Worm (Caenorhabditis elegans): ENCODE measurements around the gene nlp-53.

Gene nlp-53

DNA sequence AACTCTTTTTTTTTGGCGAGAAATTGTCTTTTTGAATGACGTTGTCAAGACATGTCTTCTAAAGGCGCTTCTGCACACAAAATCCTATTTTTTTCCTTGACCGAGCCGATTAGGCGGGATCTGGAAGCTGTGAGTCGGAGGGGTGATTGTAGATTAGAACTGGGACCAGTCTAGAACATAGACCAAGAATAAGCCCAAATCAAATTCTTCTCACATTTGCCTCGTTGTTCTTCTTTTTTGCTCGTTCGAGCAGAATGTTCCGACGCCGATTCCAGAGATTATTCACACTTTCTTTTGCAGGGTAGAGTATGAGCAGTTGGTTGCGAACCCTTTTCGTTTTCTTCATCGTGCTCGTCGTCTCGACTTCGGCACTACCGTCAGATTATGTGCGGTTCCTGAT lies at the start of gene nlp-53:
Gene nlp-53 (plus strand): TSS at position 301 of the 400 bp plus-strand sequence.
- TF ChIP-seq F52B5.7 (tag; optimal IDR thresholded peaks at IDR 0.05), result no peak
- no peak for TF ChIP-seq aptf-2 (GFP tag; conservative IDR thresholded peaks at IDR 0.05)
- no peak for TF ChIP-seq ama-1 (optimal IDR thresholded peaks at IDR 0.05)
- TF ChIP-seq ama-1 (GFP tag; optimal IDR thresholded peaks at IDR 0.05), result no peak
- no peak for TF ChIP-seq F39B2.1 (GFP tag; IDR thresholded peaks at IDR 0.05)
- no peak for TF ChIP-seq bed-1 (GFP tag; IDR thresholded peaks at IDR 0.05)
- no peak for TF ChIP-seq ztf-3 (GFP tag; optimal IDR thresholded peaks at IDR 0.05)
- no peak for TF ChIP-seq gei-17 (GFP tag; optimal IDR thresholded peaks at IDR 0.05)
- no peak for TF ChIP-seq nhr-179 (tag; optimal IDR thresholded peaks at IDR 0.05)
- no peak for TF ChIP-seq madf-8 (GFP tag; conservative IDR thresholded peaks at IDR 0.05)
- TF ChIP-seq tbx-9 (tag; optimal IDR thresholded peaks at IDR 0.05; ENCODE audit: borderline replicate concordance), result no peak
- TF ChIP-seq ets-4 (GFP tag; optimal IDR thresholded peaks at IDR 0.05), result no peak
- TF ChIP-seq madf-10 (tag; optimal IDR thresholded peaks at IDR 0.05), result no peak
- TF ChIP-seq nhr-120 (GFP tag; IDR thresholded peaks at IDR 0.05), result no peak
- TF ChIP-seq hlh-12 (tag; optimal IDR thresholded peaks at IDR 0.05), result no peak

DNA sequence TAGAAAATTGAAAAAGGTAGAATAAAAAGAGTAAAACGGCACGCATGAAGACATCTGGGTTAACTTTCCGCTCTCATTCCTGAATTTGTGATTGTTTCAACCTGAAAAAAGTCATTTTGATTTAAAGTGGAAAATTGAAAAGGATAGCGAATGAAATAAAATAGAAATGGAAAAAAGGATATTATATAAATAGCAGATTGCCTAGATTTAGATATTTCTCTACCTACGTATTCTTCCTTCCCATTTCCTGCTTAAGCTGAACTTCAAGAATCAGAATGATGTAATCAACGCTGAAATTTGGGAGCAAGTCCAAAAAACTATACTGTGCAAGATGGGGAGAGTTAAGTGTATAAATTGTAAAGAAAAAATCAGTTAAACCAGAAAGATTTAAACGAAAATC lies 48.8 kb upstream of the nlp-53 start, which contains the start of gene R01E6.7:
Gene R01E6.7 (minus strand): TSS at position 101 of the 400 bp plus-strand sequence.
- TF ChIP-seq ceh-27 (GFP tag; optimal IDR thresholded peaks at IDR 0.05) (no peak), hrde-1 (tag; optimal IDR thresholded peaks at IDR 0.05; ENCODE audit: borderline replicate concordance) (no peak), ztf-22 (GFP tag; optimal IDR thresholded peaks at IDR 0.05) (no peak), hsf-1 (GFP tag; IDR thresholded peaks at IDR 0.05) (no peak), B0261.1 (tag; optimal IDR thresholded peaks at IDR 0.05) (no peak), him-1 (tag; optimal IDR thresholded peaks at IDR 0.05) (no peak), ZK185.1 (tag; optimal IDR thresholded peaks at IDR 0.05; ENCODE audit: poor library complexity, severe bottlenecking) (no peak), mcd-1 (GFP tag; IDR thresholded peaks at IDR 0.05) (no peak), zfh-2 (GFP tag; conservative IDR thresholded peaks at IDR 0.05) (no peak), B0019.2 (GFP tag; conservative IDR thresholded peaks at IDR 0.05) (no peak)

DNA sequence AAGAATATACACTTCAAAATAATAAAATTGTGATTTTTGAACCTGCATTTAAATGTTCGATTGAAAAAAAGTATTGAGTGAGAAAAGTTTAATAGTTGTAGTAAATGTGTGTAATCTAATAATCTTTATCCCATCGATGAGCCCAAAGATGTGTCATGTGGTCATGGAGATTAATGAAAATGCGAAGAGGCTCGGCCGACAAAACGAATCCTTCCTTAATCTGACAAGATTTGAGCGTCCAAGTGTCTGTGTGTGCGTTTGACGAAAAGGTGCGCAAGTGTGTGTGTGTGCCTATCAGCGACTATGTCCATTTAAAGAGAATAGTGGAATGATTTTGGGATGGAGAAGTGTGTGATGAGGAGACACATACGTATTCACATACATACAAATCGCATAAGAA lies 44.6 kb upstream of the nlp-53 start:
- TF ChIP-seq ceh-100 (GFP tag; IDR thresholded peaks at IDR 0.05) (no peak), gei-17 (GFP tag; optimal IDR thresholded peaks at IDR 0.05) (no peak), rpc-1 (optimal IDR thresholded peaks at IDR 0.05) (no peak), rpc-1 (tag; optimal IDR thresholded peaks at IDR 0.05) (no peak), pha-4 (tag; optimal IDR thresholded peaks at IDR 0.05) (no peak), ets-4 (GFP tag; optimal IDR thresholded peaks at IDR 0.05) (no peak), lin-26 (GFP tag; IDR thresholded peaks at IDR 0.05) (no peak)

DNA sequence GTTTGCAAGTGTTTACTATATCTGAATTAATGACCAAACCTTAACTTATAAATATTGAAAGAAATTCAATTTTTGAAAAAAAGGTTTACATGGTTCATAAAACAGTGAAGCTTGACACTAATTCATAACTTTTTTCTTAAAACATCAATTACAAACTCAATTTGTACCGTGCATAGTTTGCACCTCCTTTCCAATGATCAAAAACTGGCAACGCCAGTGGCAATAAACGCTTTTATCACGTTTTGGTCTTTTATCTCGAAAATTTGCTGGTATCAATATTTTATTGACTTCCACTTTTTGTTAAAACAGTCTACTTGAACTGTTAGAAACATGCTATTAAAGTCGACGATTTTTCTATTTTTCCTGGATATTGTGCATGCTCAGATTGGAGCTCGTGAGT lies 40.2 kb upstream of the nlp-53 start, which contains the start of gene F54B11.11:
Gene F54B11.11 (plus strand): TSS at position 301 of the 400 bp plus-strand sequence.
- TF ChIP-seq nhr-80 (tag; optimal IDR thresholded peaks at IDR 0.05) (peak; percentile 45), ceh-91 (GFP tag; IDR thresholded peaks at IDR 0.05) (no peak)

DNA sequence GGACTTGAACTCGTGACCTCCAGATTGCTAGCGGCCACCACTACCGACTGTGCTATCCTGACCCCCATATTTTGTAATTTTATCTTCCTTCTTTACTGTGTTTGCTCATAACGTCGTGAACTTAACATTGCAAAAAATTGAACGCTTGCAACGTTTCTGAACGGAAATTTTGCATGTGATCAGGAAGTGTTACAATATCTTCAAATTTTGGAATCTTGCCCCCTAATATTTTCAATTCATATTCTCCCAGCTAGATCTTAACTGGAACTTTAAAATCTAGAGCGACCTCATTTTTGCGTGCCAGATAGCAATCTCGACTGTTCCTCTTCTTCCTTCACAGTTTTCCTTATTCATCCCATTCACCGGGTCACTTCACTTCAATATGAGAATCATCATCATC lies 36.9 kb upstream of the nlp-53 start, which contains the start of gene F54B11.10:
Gene F54B11.10 (plus strand): TSS at position 301 of the 400 bp plus-strand sequence.
- no peak for TF ChIP-seq rpc-1 (optimal IDR thresholded peaks at IDR 0.05)
- peak; percentile 51 for TF ChIP-seq rpc-1 (tag; optimal IDR thresholded peaks at IDR 0.05)
- no peak for TF ChIP-seq repo-1 (tag; optimal IDR thresholded peaks at IDR 0.05)
- no peak for TF ChIP-seq unc-62 (GFP tag; optimal IDR thresholded peaks at IDR 0.05)
- no peak for TF ChIP-seq ama-1 (optimal IDR thresholded peaks at IDR 0.05)
- no peak for TF ChIP-seq ama-1 (GFP tag; optimal IDR thresholded peaks at IDR 0.05)
- no peak for TF ChIP-seq ztf-22 (GFP tag; optimal IDR thresholded peaks at IDR 0.05)
